Fruit fly (Drosophila melanogaster) Kc167 (cell line): Measurements from ENCODE around the gene mbo.

Experiments
- Myc ChIP-seq: fragments of >200 bp; optimal IDR thresholded peaks from 2 replicates; lab custom pipeline; 2017; ENCODE audit warnings: missing external identifiers
- h ChIP-seq: fragments of >200 bp; optimal IDR thresholded peaks from 3 replicates; lab custom pipeline; 2018; ENCODE audit warnings: missing external identifiers
- insv ChIP-seq: fragments of >200 bp; optimal IDR thresholded peaks from 3 replicates; lab custom pipeline; 2018; ENCODE audit warnings: missing external identifiers
- psq ChIP-seq: fragments of >200 bp; optimal IDR thresholded peaks from 2 replicates; lab custom pipeline; 2017; ENCODE audit warnings: missing external identifiers
- ttk ChIP-seq: sonication (Bioruptor generic); optimal IDR thresholded peaks from 2 replicates; lab custom pipeline; 2017; ENCODE audit warnings: missing external identifiers

dm6 chr3R:12678850-12679249 lies at the start of gene mbo:
- TF ChIP-seq psq (lab: Kevin White, UChicago) (no peak), insv (lab: Kevin White, UChicago) (no peak), h (no peak), Myc (no peak), ttk (lab: Kevin White, UChicago) (no peak)
